Comparison of ENCODE assay signal across 4 fruit fly cellular contexts in the genomic region with DNA sequence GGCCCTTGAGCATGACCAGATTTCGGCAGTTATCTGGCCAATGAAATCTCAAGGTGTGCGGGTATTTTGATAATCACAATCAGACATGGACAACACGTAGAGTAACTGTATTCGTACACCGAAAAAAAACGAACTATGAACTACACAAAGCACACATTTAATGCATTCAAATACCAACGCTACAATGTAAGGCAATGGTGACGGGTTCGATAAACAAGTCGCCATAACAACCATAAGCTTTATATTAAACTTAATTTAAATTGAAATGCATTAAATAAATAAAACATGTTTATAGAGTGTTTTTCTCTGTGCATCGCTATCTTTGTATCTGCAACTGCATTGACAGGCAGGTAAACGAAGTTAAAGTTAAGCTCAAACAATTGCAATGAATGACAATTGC.
A peak's percentile ranks its signal among the peaks of the same experiment; 100 is the strongest.
TF ChIP-seq lines count a peak whose summit lies in the region.

No protein-coding gene starts in this region.

- TF ChIP-seq CTCF in whole organism, embryonic (GFP tag; optimal IDR thresholded peaks at IDR 0.05; lab: Kevin White, UChicago): no peak

TF ChIP-seq in whole organism, embryonic, 481 proteins besides CTCF, POLR2A, EP300 and RAD21 (continues in another document):
- TF ChIP-seq CG1602 (GFP tag; optimal IDR thresholded peaks at IDR 0.05; lab: Kevin White, UChicago) (no peak), ham (GFP tag; IDR thresholded peaks at IDR 0.05; lab: Robert Waterston, UW) (no peak), Hr51 (GFP tag; optimal IDR thresholded peaks at IDR 0.05; lab: Kevin White, UChicago) (peak in 1 of 2 experiments; percentile 7), CG18599 (GFP tag; optimal IDR thresholded peaks at IDR 0.05; lab: Kevin White, UChicago) (no peak), tll (GFP tag; optimal IDR thresholded peaks at IDR 0.05; lab: Kevin White, UChicago) (no peak), twi (tag; optimal IDR thresholded peaks at IDR 0.05; lab: Kevin White, UChicago) (no peak), ems (GFP tag; optimal IDR thresholded peaks at IDR 0.05; lab: Kevin White, UChicago) (no peak), CG11093 (GFP tag; IDR thresholded peaks at IDR 0.05; lab: Robert Waterston, UW) (no peak), aop (GFP tag; IDR thresholded peaks at IDR 0.05; lab: Robert Waterston, UW) (no peak), CG8478 (optimal IDR thresholded peaks at IDR 0.05; lab: Kevin White, UChicago) (no peak), CG7987 (GFP tag; optimal IDR thresholded peaks at IDR 0.05; lab: Kevin White, UChicago) (no peak), cg (GFP tag; optimal IDR thresholded peaks at IDR 0.05; lab: Kevin White, UChicago) (no peak), crol (GFP tag; IDR thresholded peaks at IDR 0.05; lab: Robert Waterston, UW) (no peak), Atf-2 (GFP tag; optimal IDR thresholded peaks at IDR 0.05; lab: Kevin White, UChicago) (no peak), MBD-R2 (GFP tag; IDR thresholded peaks at IDR 0.05; lab: Robert Waterston, UW) (no peak), CG15696 (tag; optimal IDR thresholded peaks at IDR 0.05; lab: Kevin White, UChicago) (no peak), inv (GFP tag; IDR thresholded peaks at IDR 0.05; lab: Robert Waterston, UW; ENCODE audit: partially characterized antibody) (no peak), CG13296 (GFP tag; optimal IDR thresholded peaks at IDR 0.05; lab: Kevin White, UChicago) (no peak), Ada2b (GFP tag; IDR thresholded peaks at IDR 0.05; lab: Robert Waterston, UW) (no peak), exex (tag; optimal IDR thresholded peaks at IDR 0.05; lab: Kevin White, UChicago) (no peak), gsb-n (tag; optimal IDR thresholded peaks at IDR 0.05; lab: Kevin White, UChicago) (no peak), CG2712 (tag; optimal IDR thresholded peaks at IDR 0.05; lab: Kevin White, UChicago) (peak; percentile 6), Asciz (GFP tag; optimal IDR thresholded peaks at IDR 0.05; lab: Kevin White, UChicago) (no peak)

TF ChIP-seq in whole organism, prepupa, 60 proteins besides CTCF, POLR2A, EP300 and RAD21 (continues in another document):
- no peak for TF ChIP-seq Blimp-1 (GFP tag; optimal IDR thresholded peaks at IDR 0.05; lab: Kevin White, UChicago)
- TF ChIP-seq Met (GFP tag; optimal IDR thresholded peaks at IDR 0.05; lab: Kevin White, UChicago): peak; percentile 13
- peak; percentile 34 for TF ChIP-seq CG6792 (GFP tag; optimal IDR thresholded peaks at IDR 0.05; lab: Kevin White, UChicago)
- TF ChIP-seq CG8119 (GFP tag; IDR thresholded peaks at IDR 0.05; lab: Robert Waterston, UW): no peak
- TF ChIP-seq CG3032 (tag; optimal IDR thresholded peaks at IDR 0.05; lab: Kevin White, UChicago): no peak
- TF ChIP-seq CG6163 (GFP tag; IDR thresholded peaks at IDR 0.05; lab: Robert Waterston, UW): peak; percentile 26; the same call in 2 of the 3 replicates
- peak; percentile 17 for TF ChIP-seq CG3919 (GFP tag; optimal IDR thresholded peaks at IDR 0.05; lab: Kevin White, UChicago)
- TF ChIP-seq CG8632 (GFP tag; optimal IDR thresholded peaks at IDR 0.05; lab: Kevin White, UChicago): peak; percentile 19
- peak; percentile 78 for TF ChIP-seq Eip78C (GFP tag; lab: Kevin White, UChicago)
- TF ChIP-seq esn (GFP tag; optimal IDR thresholded peaks at IDR 0.05; lab: Kevin White, UChicago): peak; percentile 44
- TF ChIP-seq Hr4 (GFP tag; optimal IDR thresholded peaks at IDR 0.05; lab: Kevin White, UChicago): no peak
- TF ChIP-seq CG6276 (GFP tag; optimal IDR thresholded peaks at IDR 0.05; lab: Kevin White, UChicago): no peak
- TF ChIP-seq Hr39 (GFP tag; optimal IDR thresholded peaks at IDR 0.05; lab: Kevin White, UChicago): peak; percentile 11
- TF ChIP-seq CG11902 (GFP tag; optimal IDR thresholded peaks at IDR 0.05; lab: Kevin White, UChicago): peak; percentile 21
- TF ChIP-seq CG16779 (tag; optimal IDR thresholded peaks at IDR 0.05; lab: Kevin White, UChicago): no peak
- peak; percentile 15 for TF ChIP-seq CG32006 (GFP tag; optimal IDR thresholded peaks at IDR 0.05; lab: Kevin White, UChicago)
- TF ChIP-seq topi (GFP tag; optimal IDR thresholded peaks at IDR 0.05; lab: Kevin White, UChicago): peak; percentile 35
- TF ChIP-seq CG34406 (GFP tag; optimal IDR thresholded peaks at IDR 0.05; lab: Kevin White, UChicago): peak; percentile 7
- no peak for TF ChIP-seq ss (GFP tag; optimal IDR thresholded peaks at IDR 0.05; lab: Kevin White, UChicago)
- no peak for TF ChIP-seq CG11294 (GFP tag; IDR thresholded peaks at IDR 0.05; lab: Robert Waterston, UW)
- no peak for TF ChIP-seq Smox (GFP tag; optimal IDR thresholded peaks at IDR 0.05; lab: Kevin White, UChicago)
- peak; percentile 40 for TF ChIP-seq OdsH (GFP tag; optimal IDR thresholded peaks at IDR 0.05; lab: Kevin White, UChicago)
- TF ChIP-seq CG31627 (GFP tag; optimal IDR thresholded peaks at IDR 0.05; lab: Kevin White, UChicago): peak; percentile 20

TF ChIP-seq in whole organism, pupa, 21 proteins besides CTCF, POLR2A, EP300 and RAD21:
- peak; percentile 3 for TF ChIP-seq Pif1B (GFP tag; optimal IDR thresholded peaks at IDR 0.05; lab: Kevin White, UChicago)
- no peak for TF ChIP-seq CG13204 (GFP tag; optimal IDR thresholded peaks at IDR 0.05; lab: Kevin White, UChicago)
- no peak for TF ChIP-seq CG32121 (GFP tag; IDR thresholded peaks at IDR 0.05; lab: Robert Waterston, UW)
- TF ChIP-seq CG8159 (tag; optimal IDR thresholded peaks at IDR 0.05; lab: Kevin White, UChicago): peak; percentile 19

TF ChIP-seq in whole organism, wandering third instar larva, 38 proteins besides CTCF, POLR2A, EP300 and RAD21:
- TF ChIP-seq dmrt93B (GFP tag; optimal IDR thresholded peaks at IDR 0.05; lab: Kevin White, UChicago) (no peak), Mio (GFP tag; optimal IDR thresholded peaks at IDR 0.05; lab: Kevin White, UChicago) (no peak), Hnf4 (GFP tag; optimal IDR thresholded peaks at IDR 0.05; lab: Kevin White, UChicago) (no peak), h (GFP tag; optimal IDR thresholded peaks at IDR 0.05; lab: Kevin White, UChicago) (peak; percentile 12)

Comparison
In these comparisons a context has a peak if more than half of its experiments do, and no peak if none do; other contexts are left out.
1. Of the 7 proteins assayed by ChIP-seq in both whole organism, embryonic and whole organism, prepupa: peak only in whole organism, embryonic: Blimp-1; only in whole organism, prepupa: Hr39; in both: Sox102F; in neither: 4.